Worm (Caenorhabditis elegans): ENCODE data around the gene srz-47.

The srz-47 gene

ce11 chrV:17154944-17155343 is 37.2 kb downstream of the srz-47 start:
- no peak for TF ChIP-seq nfya-1 (tag; optimal IDR thresholded peaks at IDR 0.05; ENCODE audit: insufficient read depth)
- no peak for TF ChIP-seq pha-4 (tag; optimal IDR thresholded peaks at IDR 0.05)
- no peak for TF ChIP-seq zag-1 (tag; optimal IDR thresholded peaks at IDR 0.05)
- TF ChIP-seq mml-1 (tag; optimal IDR thresholded peaks at IDR 0.05), result no peak
- no peak for TF ChIP-seq nhr-43 (tag; optimal IDR thresholded peaks at IDR 0.05; ENCODE audit: poor library complexity, severe bottlenecking)
- no peak for TF ChIP-seq fkh-2 (tag; optimal IDR thresholded peaks at IDR 0.05)
- TF ChIP-seq eor-1 (tag; optimal IDR thresholded peaks at IDR 0.05), result no peak
- TF ChIP-seq nhr-25 (tag; optimal IDR thresholded peaks at IDR 0.05), result no peak
- no peak for TF ChIP-seq R02D3.7 (tag; optimal IDR thresholded peaks at IDR 0.05)
- no peak for TF ChIP-seq mdl-1 (tag; optimal IDR thresholded peaks at IDR 0.05)
- TF ChIP-seq lin-15B (tag; optimal IDR thresholded peaks at IDR 0.05), result no peak
- TF ChIP-seq ceh-16 (tag; optimal IDR thresholded peaks at IDR 0.05), result no peak
- TF ChIP-seq ceh-82 (tag; optimal IDR thresholded peaks at IDR 0.05), result no peak

ce11 chrV:17151292-17151691 is 40.8 kb downstream of the srz-47 start:
- TF ChIP-seq ztf-11 (tag; optimal IDR thresholded peaks at IDR 0.05) (no peak), pqm-1 (tag; optimal IDR thresholded peaks at IDR 0.05) (no peak), daf-12 (tag; optimal IDR thresholded peaks at IDR 0.05) (no peak), nhr-67 (tag; optimal IDR thresholded peaks at IDR 0.05) (no peak), aly-2 (tag; optimal IDR thresholded peaks at IDR 0.05) (no peak), nhr-77 (tag; optimal IDR thresholded peaks at IDR 0.05) (no peak)
